Fruit fly (Drosophila melanogaster) whole organism, embryonic: Measurements from ENCODE around the gene PpV.
A peak's percentile ranks its signal among the peaks of the same experiment; 100 is the strongest.

Experiments used
- ATbp ChIP-seq: fragments of 200-800 bp; sonication (Bioruptor generic); optimal IDR thresholded peaks from 2 replicates; lab custom pipeline; 2017; ENCODE audit warnings: missing biosample characterization, mild to moderate bottlenecking, missing genetic modification characterization, missing genetic modification reagents
- Aef1 ChIP-seq: fragments of 200-800 bp; sonication (Bioruptor generic); IDR thresholded peaks from 3 replicates; pipeline ENCODE4 v1.3.6; 2022; ENCODE audit warnings: missing biosample characterization, missing genetic modification characterization
- Atf6 ChIP-seq: fragments of 200-800 bp; sonication (Bioruptor generic); IDR thresholded peaks from 2 replicates; pipeline ENCODE4 v1.3.6; 2022; ENCODE audit warnings: missing biosample characterization, missing genetic modification characterization
- B-H1 ChIP-seq: fragments of 200-800 bp; sonication (Bioruptor generic); IDR thresholded peaks from 3 replicates; pipeline ENCODE4 v1.3.6; 2022; ENCODE audit warnings: missing biosample characterization, missing genetic modification characterization
- BtbVII ChIP-seq: fragments of 200-800 bp; sonication (Bioruptor generic); optimal IDR thresholded peaks from 3 replicates; lab custom pipeline; 2017; ENCODE audit warnings: missing biosample characterization, mild to moderate bottlenecking, missing genetic modification characterization
- CG10209 ChIP-seq: fragments of 200-800 bp; sonication (Bioruptor generic); optimal IDR thresholded peaks from 3 replicates; lab custom pipeline; 2017; ENCODE audit warnings: missing biosample characterization, mild to moderate bottlenecking, missing genetic modification characterization, missing genetic modification reagents
- CG10565 ChIP-seq: fragments of 200-800 bp; sonication (Bioruptor generic); optimal IDR thresholded peaks from 3 replicates; lab custom pipeline; 2016; ENCODE audit warnings: missing biosample characterization, mild to moderate bottlenecking, missing genetic modification characterization
- CG14667 ChIP-seq: fragments of 200-800 bp; sonication (Bioruptor generic); IDR thresholded peaks from 2 replicates; pipeline ENCODE4 v1.3.6; 2022; ENCODE audit warnings: missing biosample characterization, missing genetic modification characterization
- CG16863 ChIP-seq: fragments of 200-800 bp; sonication (Bioruptor generic); optimal IDR thresholded peaks from 3 replicates; lab custom pipeline; 2016; ENCODE audit warnings: missing biosample characterization, missing genetic modification characterization
- CG1792 ChIP-seq: fragments of 200-800 bp; sonication (Bioruptor generic); optimal IDR thresholded peaks from 2 replicates; lab custom pipeline; 2016; ENCODE audit warnings: missing biosample characterization, missing genetic modification characterization
- CG1832 ChIP-seq: fragments of 200-800 bp; sonication (Bioruptor generic); optimal IDR thresholded peaks from 2 replicates; lab custom pipeline; 2017; ENCODE audit warnings: missing biosample characterization, mild to moderate bottlenecking, missing genetic modification characterization, inconsistent platforms
- CG2202 ChIP-seq: fragments of 200-800 bp; sonication (Bioruptor generic); optimal IDR thresholded peaks from 2 replicates; lab custom pipeline; 2018; ENCODE audit warnings: missing biosample characterization, mild to moderate bottlenecking, missing genetic modification characterization
- CG30020 ChIP-seq: fragments of 200-800 bp; optimal IDR thresholded peaks from 2 replicates; lab custom pipeline; 2019; ENCODE audit warnings: missing biosample characterization, mild to moderate bottlenecking, missing genetic modification characterization, moderate library complexity
- CG30403 ChIP-seq: fragments of 200-800 bp; sonication (Bioruptor generic); optimal IDR thresholded peaks from 3 replicates; lab custom pipeline; 2016; ENCODE audit warnings: missing biosample characterization, missing genetic modification characterization
- CG31441 ChIP-seq: fragments of 200-800 bp; sonication (Bioruptor generic); IDR thresholded peaks from 2 replicates; pipeline ENCODE4 v1.3.6; 2022; ENCODE audit warnings: missing biosample characterization, missing genetic modification characterization
- CG33557 ChIP-seq: fragments of 200-800 bp; sonication (Bioruptor generic); optimal IDR thresholded peaks from 2 replicates; lab custom pipeline; 2019; ENCODE audit warnings: missing biosample characterization, mild to moderate bottlenecking, missing genetic modification characterization, moderate library complexity
- CG3995 ChIP-seq: fragments of 200-800 bp; sonication (Bioruptor generic); optimal IDR thresholded peaks from 3 replicates; lab custom pipeline; 2016; ENCODE audit warnings: missing biosample characterization, missing genetic modification characterization
- CG4617 ChIP-seq: fragments of 200-800 bp; sonication (Bioruptor generic); optimal IDR thresholded peaks from 3 replicates; lab custom pipeline; 2016; ENCODE audit warnings: missing biosample characterization, missing genetic modification characterization, borderline replicate concordance
- CG5180 ChIP-seq: fragments of 200-800 bp; sonication (Bioruptor generic); optimal IDR thresholded peaks from 3 replicates; lab custom pipeline; 2017; ENCODE audit warnings: missing biosample characterization, missing genetic modification characterization, mild to moderate bottlenecking, moderate library complexity, missing genetic modification reagents
- CG6813 ChIP-seq: fragments of 200-800 bp; sonication (Bioruptor generic); optimal IDR thresholded peaks from 2 replicates; lab custom pipeline; 2017; ENCODE audit warnings: missing biosample characterization, missing genetic modification characterization, mild to moderate bottlenecking, moderate library complexity, missing genetic modification reagents
- CG7745 ChIP-seq: fragments of 200-800 bp; sonication (Bioruptor generic); optimal IDR thresholded peaks from 2 replicates; lab custom pipeline; 2018; ENCODE audit warnings: missing biosample characterization, mild to moderate bottlenecking, missing genetic modification characterization, moderate library complexity
- CG8388 ChIP-seq: fragments of 200-800 bp; sonication (Bioruptor generic); optimal IDR thresholded peaks from 2 replicates; lab custom pipeline; 2019; ENCODE audit warnings: missing biosample characterization, mild to moderate bottlenecking, missing genetic modification characterization, moderate library complexity
- CG9797 ChIP-seq: fragments of 200-800 bp; sonication (Bioruptor generic); optimal IDR thresholded peaks from 3 replicates; lab custom pipeline; 2018; ENCODE audit warnings: missing biosample characterization, mild to moderate bottlenecking, missing genetic modification characterization
- CG9932 ChIP-seq: fragments of 200-800 bp; sonication (Bioruptor generic); IDR thresholded peaks from 2 replicates; pipeline ENCODE4 v1.3.6; 2022; ENCODE audit warnings: missing biosample characterization, missing genetic modification characterization
- Chrac-16 ChIP-seq: fragments of 200-800 bp; sonication (Bioruptor generic); optimal IDR thresholded peaks from 3 replicates; lab custom pipeline; 2016; ENCODE audit warnings: missing biosample characterization, missing genetic modification characterization
- HLH54F ChIP-seq: fragments of 200-800 bp; sonication (Bioruptor generic); optimal IDR thresholded peaks from 3 replicates; lab custom pipeline; 2016; ENCODE audit warnings: missing biosample characterization, missing genetic modification characterization
- Pdp1 ChIP-seq, 2 experiments: fragments of 200-800 bp; sonication (Bioruptor generic); optimal IDR thresholded peaks; 3 replicates each; lab custom pipeline; 2016; ENCODE audit warnings: missing biosample characterization in 2 of 2, missing genetic modification characterization in 2 of 2, mild to moderate bottlenecking in 1 of 2, moderate library complexity in 1 of 2
- Ravus ChIP-seq: fragments of 200-800 bp; sonication (Bioruptor generic); IDR thresholded peaks from 2 replicates; pipeline ENCODE4 v1.3.6; 2022; ENCODE audit warnings: missing biosample characterization, missing genetic modification characterization
- Sin3A ChIP-seq: fragments of >200 bp; optimal IDR thresholded peaks from 2 replicates; lab custom pipeline; 2018
- YL-1 ChIP-seq: fragments of 200-800 bp; sonication (Bioruptor generic); optimal IDR thresholded peaks from 3 replicates; lab custom pipeline; 2017; ENCODE audit warnings: missing biosample characterization, mild to moderate bottlenecking, missing genetic modification characterization
- al ChIP-seq: fragments of 200-800 bp; sonication (Bioruptor generic); IDR thresholded peaks from 2 replicates; pipeline ENCODE4 v1.3.6; 2022; ENCODE audit warnings: missing biosample characterization, missing genetic modification characterization
- ase ChIP-seq: fragments of 200-800 bp; sonication (Bioruptor generic); IDR thresholded peaks from 3 replicates; pipeline ENCODE4 v1.3.6; 2022; ENCODE audit warnings: missing biosample characterization, missing genetic modification characterization
- crp ChIP-seq, 2 experiments: fragments of 200-800 bp; sonication (Bioruptor generic); optimal IDR thresholded peaks; 2 replicates in 1 of 2; 3 replicates in 1 of 2; lab custom pipeline; 2017; ENCODE audit warnings: missing biosample characterization in 2 of 2, missing genetic modification characterization in 2 of 2, mild to moderate bottlenecking in 1 of 2, moderate library complexity in 1 of 2
- dm ChIP-seq: fragments of 200-800 bp; sonication (Bioruptor generic); optimal IDR thresholded peaks from 3 replicates; lab custom pipeline; 2016; ENCODE audit warnings: missing biosample characterization, missing genetic modification characterization
- eyg ChIP-seq: fragments of 200-800 bp; sonication (Bioruptor generic); optimal IDR thresholded peaks from 3 replicates; lab custom pipeline; 2016; ENCODE audit warnings: missing biosample characterization, missing genetic modification characterization
- fd96Cb ChIP-seq: fragments of 200-800 bp; sonication (Bioruptor generic); optimal IDR thresholded peaks from 2 replicates; lab custom pipeline; 2018; ENCODE audit warnings: missing biosample characterization, mild to moderate bottlenecking, missing genetic modification characterization, moderate library complexity
- ftz-f1 ChIP-seq: fragments of 200-800 bp; sonication (Bioruptor generic); optimal IDR thresholded peaks from 2 replicates; lab custom pipeline; 2016; ENCODE audit warnings: missing biosample characterization, missing genetic modification characterization
- hbn ChIP-seq: fragments of 200-800 bp; sonication (Bioruptor generic); IDR thresholded peaks from 2 replicates; pipeline ENCODE4 v1.3.6; 2022; ENCODE audit warnings: missing biosample characterization, missing genetic modification characterization; ENCODE audit not compliant: partially characterized antibody
- insv ChIP-seq, 2 experiments: fragments of 200-800 bp; sonication (Bioruptor generic); optimal IDR thresholded peaks; 3 replicates each; lab custom pipeline; 2016 to 2018; ENCODE audit warnings: missing biosample characterization in 2 of 2, missing genetic modification characterization in 2 of 2
- knrl ChIP-seq: fragments of 200-800 bp; sonication (Bioruptor generic); IDR thresholded peaks from 3 replicates; pipeline ENCODE4 v1.3.6; 2022; ENCODE audit warnings: missing biosample characterization, missing genetic modification characterization; ENCODE audit not compliant: partially characterized antibody
- mam ChIP-seq: fragments of 200-800 bp; sonication (Bioruptor generic); optimal IDR thresholded peaks from 3 replicates; lab custom pipeline; 2016; ENCODE audit warnings: missing biosample characterization, missing genetic modification characterization
- nerfin-1 ChIP-seq: fragments of 200-800 bp; sonication (Bioruptor generic); optimal IDR thresholded peaks from 3 replicates; lab custom pipeline; 2019; ENCODE audit warnings: missing biosample characterization, mild to moderate bottlenecking, missing genetic modification characterization, moderate library complexity
- nmo ChIP-seq: fragments of 200-800 bp; sonication (Bioruptor generic); optimal IDR thresholded peaks from 2 replicates; lab custom pipeline; 2018; ENCODE audit warnings: missing biosample characterization, mild to moderate bottlenecking, missing genetic modification characterization, moderate library complexity
- nom ChIP-seq: fragments of 200-800 bp; sonication (Bioruptor generic); optimal IDR thresholded peaks from 2 replicates; lab custom pipeline; 2017; ENCODE audit warnings: missing biosample characterization, missing genetic modification characterization, mild to moderate bottlenecking, moderate library complexity, missing genetic modification reagents
- pum ChIP-seq: fragments of 200-800 bp; sonication (Bioruptor generic); optimal IDR thresholded peaks from 2 replicates; lab custom pipeline; 2016; ENCODE audit warnings: missing biosample characterization, missing genetic modification characterization
- sc ChIP-seq, 3 experiments: fragments of >200 bp in 2 of 3; fragments of 200-800 bp in 1 of 3; sonication (Bioruptor generic) in 1 of 3; optimal IDR thresholded peaks; 2 replicates in 2 of 3; 3 replicates in 1 of 3; lab custom pipeline; 2017; ENCODE audit warnings: mild to moderate bottlenecking in 1 of 3, missing biosample characterization in 1 of 3, missing genetic modification characterization in 1 of 3, missing genetic modification reagents in 1 of 3
- vfl ChIP-seq: fragments of 200-800 bp; sonication (Bioruptor generic); optimal IDR thresholded peaks from 2 replicates; lab custom pipeline; 2016; ENCODE audit warnings: missing biosample characterization, missing genetic modification characterization
- vvl ChIP-seq: fragments of 200-800 bp; sonication (Bioruptor generic); IDR thresholded peaks from 2 replicates; pipeline ENCODE4 v1.3.6; 2022; ENCODE audit warnings: missing biosample characterization, missing genetic modification characterization
- zfh2 ChIP-seq: fragments of 200-800 bp; sonication (Bioruptor generic); optimal IDR thresholded peaks from 2 replicates; lab custom pipeline; 2016; ENCODE audit warnings: missing biosample characterization, missing genetic modification characterization

Gene PpV

DNA sequence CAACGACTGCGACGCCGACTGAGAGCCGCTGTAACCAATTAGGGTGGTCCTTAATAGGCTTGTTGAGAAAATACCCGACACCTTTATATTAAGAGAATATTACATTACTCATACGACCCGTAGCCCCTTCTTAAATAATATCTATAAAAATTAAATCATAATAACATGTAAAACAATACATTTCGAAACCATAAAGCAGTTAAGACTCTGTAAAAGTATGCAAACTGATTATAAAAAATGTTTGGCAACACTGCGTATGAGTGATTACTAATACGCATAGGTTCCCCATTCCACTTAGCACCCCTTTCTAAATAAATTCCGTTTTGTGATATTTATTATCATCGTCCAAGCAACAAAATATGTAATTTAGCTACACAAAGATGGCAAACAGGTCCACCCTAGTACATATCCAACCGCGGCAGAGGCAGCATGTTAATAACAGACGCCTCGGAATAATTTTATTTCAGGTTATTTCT is 32.1 kb downstream of the PpV start (continued):
- TF ChIP-seq CG1832 (GFP tag; lab: Kevin White, UChicago) (no peak), nom (GFP tag; lab: Kevin White, UChicago) (peak; percentile 97), ftz-f1 (GFP tag; lab: Kevin White, UChicago) (no peak), Sin3A (no peak), HLH54F (peak; percentile 31), CG14667 (GFP tag; lab: Robert Waterston, UW) (0 out of 2 replicates have a peak, but pooled peaks have one; percentile 27), CG16863 (GFP tag; lab: Kevin White, UChicago) (peak; percentile 37), zfh2 (GFP tag; lab: Kevin White, UChicago) (peak; percentile 49), CG30403 (GFP tag; lab: Kevin White, UChicago) (peak; percentile 78), CG6813 (peak; percentile 63), BtbVII (GFP tag; lab: Kevin White, UChicago) (peak; percentile 83), vvl (peak; percentile 52; the same call in 1 of the 2 replicates), CG9932 (peak; percentile 66), CG5180 (peak; percentile 72), Atf6 (GFP tag; lab: Robert Waterston, UW) (peak; percentile 82), ATbp (peak; percentile 62), eyg (GFP tag; lab: Kevin White, UChicago) (peak; percentile 10), hbn (no peak), CG31441 (GFP tag; lab: Robert Waterston, UW) (peak; percentile 80), vfl (GFP tag; lab: Kevin White, UChicago) (peak; percentile 22), al (peak; percentile 57), nmo (GFP tag; lab: Kevin White, UChicago) (peak; percentile 82), B-H1 (GFP tag; lab: Robert Waterston, UW) (no peak; the same call in 2 of the 3 replicates), CG1792 (GFP tag; lab: Kevin White, UChicago) (no peak), Chrac-16 (GFP tag; lab: Kevin White, UChicago) (peak; percentile 48), dm (GFP tag; lab: Kevin White, UChicago) (no peak), CG2202 (tag; lab: Kevin White, UChicago) (peak; percentile 28), mam (GFP tag; lab: Kevin White, UChicago) (peak; percentile 47), sc (optimal IDR thresholded peaks at IDR 0.05; lab: Kevin White, UChicago) (no peak), sc (GFP tag; optimal IDR thresholded peaks at IDR 0.05; lab: Kevin White, UChicago) (peak; percentile 54), ase (GFP tag; lab: Robert Waterston, UW) (peak; percentile 62; the same call in 1 of the 3 replicates), YL-1 (GFP tag; lab: Kevin White, UChicago) (peak; percentile 8), nerfin-1 (tag; lab: Kevin White, UChicago) (peak; percentile 73), CG3995 (GFP tag; lab: Kevin White, UChicago) (peak; percentile 29), fd96Cb (tag; lab: Kevin White, UChicago) (peak; percentile 67), knrl (GFP tag; lab: Robert Waterston, UW) (no peak), CG33557 (peak; percentile 6), CG10209 (GFP tag; lab: Kevin White, UChicago) (peak; percentile 79), CG8388 (GFP tag; lab: Kevin White, UChicago) (peak; percentile 61), CG7745 (tag; lab: Kevin White, UChicago) (no peak), CG4617 (GFP tag; lab: Kevin White, UChicago) (no peak), Pdp1 (GFP tag; optimal IDR thresholded peaks at IDR 0.05; lab: Kevin White, UChicago) (peak; percentile 7 to 56), pum (peak; percentile 2), Aef1 (peak; percentile 40; the same call in 1 of the 3 replicates), CG10565 (GFP tag; lab: Kevin White, UChicago) (no peak), CG9797 (no peak), CG30020 (peak; percentile 34), crp (GFP tag; optimal IDR thresholded peaks at IDR 0.05; lab: Kevin White, UChicago) (peak in 1 of 2 experiments; percentile 21), Ravus (GFP tag; lab: Robert Waterston, UW) (no peak), insv (GFP tag; optimal IDR thresholded peaks at IDR 0.05; lab: Kevin White, UChicago) (peak in 1 of 2 experiments; percentile 49)
